Worm (Caenorhabditis elegans): Measurements from ENCODE around the gene drd-50.

DNA sequence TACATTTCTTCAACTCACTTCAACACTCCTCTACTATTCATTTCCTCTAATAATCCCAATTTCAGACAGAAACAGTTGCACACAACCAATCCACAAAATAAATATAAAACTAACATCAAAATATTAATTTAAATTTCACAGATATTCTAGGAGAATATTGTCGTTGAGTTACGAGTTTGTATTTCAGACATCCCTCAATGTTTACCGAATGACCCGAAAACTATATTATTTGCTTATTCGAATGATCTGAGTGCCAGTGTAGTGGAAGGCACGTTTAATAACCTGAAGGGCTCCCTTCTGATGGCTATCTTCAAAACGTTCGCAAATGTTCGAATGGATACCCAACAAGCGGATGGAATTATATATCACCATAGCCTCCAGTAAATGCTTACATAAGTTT is 27.3 kb downstream of the drd-50 start, which contains the start of gene R07C12.3:
- TF ChIP-seq snpc-4 (GFP tag; optimal IDR thresholded peaks at IDR 0.05) (no peak), snpc-4 (tag; optimal IDR thresholded peaks at IDR 0.05) (no peak), hmg-1.2 (GFP tag; IDR thresholded peaks at IDR 0.05) (no peak), lir-1 (GFP tag; conservative IDR thresholded peaks at IDR 0.05) (no peak), F55B11.4 (tag; optimal IDR thresholded peaks at IDR 0.05; ENCODE audit: borderline replicate concordance, insufficient read depth) (no peak), ama-1 (optimal IDR thresholded peaks at IDR 0.05) (no peak), ama-1 (GFP tag; optimal IDR thresholded peaks at IDR 0.05) (no peak), snpc-1.3 (tag; optimal IDR thresholded peaks at IDR 0.05; ENCODE audit: insufficient read depth) (no peak), bed-2 (GFP tag; IDR thresholded peaks at IDR 0.05) (no peak), nfya-2 (GFP tag; IDR thresholded peaks at IDR 0.05) (no peak)
